Worm (Caenorhabditis elegans): ENCODE results near the gene glr-8.

The glr-8 gene

DNA sequence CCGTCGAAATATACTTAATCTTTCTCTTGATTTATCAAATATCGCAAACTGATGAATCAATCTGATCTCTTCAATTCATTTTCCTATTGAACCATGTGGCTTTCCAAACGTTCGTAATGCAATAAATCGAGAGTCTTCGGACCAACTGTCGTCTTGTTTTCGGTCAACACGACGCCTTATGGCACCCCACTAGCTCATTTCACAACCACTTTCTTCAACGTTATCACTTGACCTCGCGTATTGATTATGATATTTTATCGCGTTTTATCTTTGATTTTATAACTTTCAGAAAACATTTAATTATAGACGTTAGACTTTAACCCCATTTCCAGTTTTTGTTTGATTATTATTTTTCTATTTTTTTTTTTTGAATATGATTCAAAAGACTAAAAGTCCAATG, 4.0 kb downstream of the glr-8 start:
- no peak for TF ChIP-seq lsy-27 (tag; optimal IDR thresholded peaks at IDR 0.05; ENCODE audit: borderline replicate concordance, insufficient read depth)
- TF ChIP-seq B0019.2 (GFP tag; conservative IDR thresholded peaks at IDR 0.05): no peak
- no peak for TF ChIP-seq dox-1 (GFP tag; IDR thresholded peaks at IDR 0.05)
- TF ChIP-seq cebp-1 (GFP tag; IDR thresholded peaks at IDR 0.05): no peak
- TF ChIP-seq cebp-1 (tag; optimal IDR thresholded peaks at IDR 0.05): peak; percentile 14

DNA sequence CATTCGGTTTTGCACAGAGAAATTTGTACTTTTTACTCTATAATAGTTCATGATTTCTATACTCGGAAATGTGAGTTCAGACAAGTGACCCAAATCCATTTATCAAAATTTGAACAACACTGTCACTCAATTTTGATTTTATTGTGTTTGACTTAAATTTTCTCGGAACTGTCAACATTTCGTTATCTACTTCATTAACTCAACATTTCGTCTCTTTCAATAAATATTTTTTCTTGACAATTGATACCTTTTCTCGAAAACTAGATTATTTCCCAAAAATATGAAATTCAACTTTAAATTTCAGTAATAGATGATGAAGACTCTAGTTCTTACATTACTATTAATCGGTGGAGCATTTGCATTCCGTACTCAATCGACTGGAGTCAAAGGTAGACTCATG, 4.8 kb downstream of the glr-8 start, which contains the start of gene ttr-36:
Gene ttr-36 (plus strand): TSS at position 301 of the 400 bp plus-strand sequence.
- peak; percentile 30 for TF ChIP-seq nhr-80 (tag; optimal IDR thresholded peaks at IDR 0.05)
- TF ChIP-seq unc-62 (GFP tag; optimal IDR thresholded peaks at IDR 0.05): no peak

DNA sequence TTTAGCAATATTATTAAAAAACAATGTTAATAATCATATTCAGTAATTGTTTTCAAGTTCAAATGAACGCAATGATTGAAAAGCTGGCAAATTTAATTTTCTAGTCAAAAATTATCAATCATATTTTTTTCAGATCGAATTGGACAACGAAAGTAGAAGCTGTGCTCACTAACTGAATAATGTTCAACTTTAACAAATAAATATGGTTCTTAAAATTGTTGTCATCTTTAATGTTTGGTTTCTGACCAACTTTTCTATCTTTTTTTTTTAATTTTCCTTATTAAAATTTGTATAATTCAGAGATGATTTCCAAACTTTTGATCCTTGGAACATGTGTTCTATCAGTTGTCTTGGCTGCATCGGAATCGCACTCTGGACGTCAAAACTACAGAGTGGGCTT, 6.2 kb downstream of the glr-8 start, which contains the start of gene ttr-35:
Gene ttr-35 (plus strand): TSS at position 301 of the 400 bp plus-strand sequence.
- no peak for TF ChIP-seq lin-26 (GFP tag; IDR thresholded peaks at IDR 0.05)
- TF ChIP-seq Y53G8AR.9 (GFP tag; conservative IDR thresholded peaks at IDR 0.05): no peak
- no peak for TF ChIP-seq nhr-120 (GFP tag; IDR thresholded peaks at IDR 0.05)
- TF ChIP-seq dpl-1 (GFP tag; optimal IDR thresholded peaks at IDR 0.05): no peak
- no peak for TF ChIP-seq sea-2 (GFP tag; IDR thresholded peaks at IDR 0.05)
- TF ChIP-seq madf-8 (GFP tag; conservative IDR thresholded peaks at IDR 0.05): no peak
- no peak for TF ChIP-seq F52B5.7 (tag; optimal IDR thresholded peaks at IDR 0.05)
- TF ChIP-seq ztf-26 (tag; optimal IDR thresholded peaks at IDR 0.05): no peak
- TF ChIP-seq ZK185.1 (tag; optimal IDR thresholded peaks at IDR 0.05; ENCODE audit: poor library complexity, severe bottlenecking): no peak
- no peak for TF ChIP-seq athp-1 (tag; optimal IDR thresholded peaks at IDR 0.05)
- TF ChIP-seq attf-6 (GFP tag; IDR thresholded peaks at IDR 0.05): no peak

DNA sequence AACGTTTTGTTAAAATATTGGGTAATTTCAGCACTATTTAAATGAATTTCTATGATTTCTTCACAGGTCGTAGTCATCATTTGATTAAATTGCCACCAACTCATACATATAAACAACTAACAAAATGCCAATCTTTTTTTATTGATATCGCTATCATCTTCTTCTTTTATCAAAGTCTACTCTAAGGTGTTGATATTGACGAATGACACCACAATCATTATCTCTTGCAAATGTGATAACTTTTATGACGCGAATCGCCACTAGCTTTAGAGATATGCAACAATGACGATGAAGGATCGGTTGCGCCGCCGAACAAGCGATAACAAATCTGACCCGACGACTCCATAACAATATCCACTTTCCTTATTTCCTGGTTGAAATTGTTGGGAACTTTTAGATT, 8.7 kb downstream of the glr-8 start:
- TF ChIP-seq nhr-80 (tag; optimal IDR thresholded peaks at IDR 0.05) (peak; percentile 41), unc-130 (GFP tag; optimal IDR thresholded peaks at IDR 0.05) (no peak), let-607 (tag; optimal IDR thresholded peaks at IDR 0.05) (peak in 1 of 2 experiments; percentile 41)

DNA sequence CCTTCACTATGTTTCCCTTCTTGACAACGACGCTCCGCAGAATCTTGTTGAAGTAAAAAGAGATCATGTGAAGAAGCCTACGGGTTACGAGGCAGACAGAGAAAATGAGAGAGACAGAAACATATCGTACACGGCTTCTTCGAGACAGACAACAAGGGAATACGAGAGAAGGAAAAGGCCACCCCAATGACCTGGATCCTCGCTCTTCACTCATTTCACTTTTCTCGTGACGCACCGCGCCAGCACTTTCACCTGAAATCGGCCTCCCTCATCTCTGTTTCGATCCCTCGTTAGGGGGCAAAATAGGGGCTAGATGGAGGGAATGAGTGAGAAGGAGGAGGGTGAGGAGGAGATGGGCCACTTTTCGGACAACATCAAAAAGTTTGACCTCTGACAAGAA, 9.5 kb downstream of the glr-8 start:
- no peak for TF ChIP-seq nhr-120 (GFP tag; IDR thresholded peaks at IDR 0.05)
- 0 out of 2 replicates have a peak, but pooled peaks have one; percentile 38 for TF ChIP-seq madf-3 (GFP tag; IDR thresholded peaks at IDR 0.05)
- 0 out of 2 replicates have a peak, but pooled peaks have one; percentile 59 for TF ChIP-seq aptf-3 (GFP tag; IDR thresholded peaks at IDR 0.05)
- TF ChIP-seq ama-1 (optimal IDR thresholded peaks at IDR 0.05): no peak
- TF ChIP-seq ama-1 (GFP tag; optimal IDR thresholded peaks at IDR 0.05): no peak

DNA sequence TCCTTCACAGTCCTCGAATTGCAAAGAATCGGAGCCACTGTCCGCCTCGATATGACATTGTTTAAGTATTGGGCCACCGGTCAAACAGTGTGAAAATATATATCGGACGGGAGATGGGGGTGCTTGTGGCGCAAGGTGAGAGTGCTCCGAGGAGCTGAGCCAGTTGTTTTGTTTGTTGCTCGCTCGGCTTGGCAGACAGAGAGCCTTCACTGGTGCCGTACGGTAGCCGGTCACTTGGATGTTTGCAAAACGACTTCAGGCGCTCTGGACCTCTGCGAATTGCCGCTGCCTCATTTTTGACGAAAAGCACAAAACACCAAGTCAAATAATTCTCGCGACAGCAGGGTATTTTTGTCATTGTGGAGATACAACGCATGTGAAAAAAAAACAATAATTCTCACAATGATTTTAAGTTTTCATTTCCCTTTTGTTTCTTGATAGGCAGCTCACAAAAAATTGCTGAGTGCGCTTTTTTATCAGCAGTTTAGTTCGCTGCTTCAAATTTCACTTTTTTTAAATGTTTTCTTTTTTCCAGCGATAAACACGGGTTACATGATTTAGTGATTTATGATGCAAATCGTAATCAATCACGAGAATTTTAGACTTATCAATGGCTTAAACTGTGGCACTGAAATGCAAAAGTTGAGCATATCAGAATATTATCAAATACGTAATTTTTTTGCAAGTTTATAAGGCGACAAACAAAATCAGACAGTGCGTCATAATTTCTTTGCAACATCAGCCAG, 11.4 kb downstream of the glr-8 start:
- no peak for TF ChIP-seq ztf-6 (GFP tag; IDR thresholded peaks at IDR 0.05)
- peak in 1 of 2 experiments; percentile 46 for TF ChIP-seq let-607 (tag; optimal IDR thresholded peaks at IDR 0.05)
- TF ChIP-seq madf-8 (GFP tag; conservative IDR thresholded peaks at IDR 0.05): no peak
- TF ChIP-seq nfyb-1 (GFP tag; IDR thresholded peaks at IDR 0.05): no peak
- TF ChIP-seq ZK185.1 (tag; optimal IDR thresholded peaks at IDR 0.05; ENCODE audit: poor library complexity, severe bottlenecking): no peak
- no peak for TF ChIP-seq ets-4 (GFP tag; optimal IDR thresholded peaks at IDR 0.05)
- no peak for TF ChIP-seq fkh-3 (tag; optimal IDR thresholded peaks at IDR 0.05)
- no peak for TF ChIP-seq bed-2 (GFP tag; IDR thresholded peaks at IDR 0.05)
- TF ChIP-seq Y95B8A.8 (GFP tag; IDR thresholded peaks at IDR 0.05): no peak
- no peak for TF ChIP-seq sdz-38 (tag; optimal IDR thresholded peaks at IDR 0.05)
- TF ChIP-seq nhr-80 (tag; optimal IDR thresholded peaks at IDR 0.05): peak; percentile 81
- TF ChIP-seq somi-1 (GFP tag; optimal IDR thresholded peaks at IDR 0.05): no peak
- TF ChIP-seq zfh-2 (GFP tag; conservative IDR thresholded peaks at IDR 0.05): peak; percentile 74
- no peak for TF ChIP-seq cebp-1 (GFP tag; IDR thresholded peaks at IDR 0.05)
- TF ChIP-seq cebp-1 (tag; optimal IDR thresholded peaks at IDR 0.05): peak; percentile 32
- no peak for TF ChIP-seq Y67H2A.10 (GFP tag; conservative IDR thresholded peaks at IDR 0.05)
